Fruit fly (Drosophila melanogaster) Kc167 (cell line): ENCODE data around the gene CG15812.

ENCODE experiments used
- Sin3A ChIP-seq: fragments of >200 bp; optimal IDR thresholded peaks from 2 replicates; lab custom pipeline; 2018; ENCODE audit warnings: missing external identifiers
- h ChIP-seq: fragments of >200 bp; optimal IDR thresholded peaks from 3 replicates; lab custom pipeline; 2018; ENCODE audit warnings: missing external identifiers
- insv ChIP-seq: fragments of >200 bp; optimal IDR thresholded peaks from 3 replicates; lab custom pipeline; 2018; ENCODE audit warnings: missing external identifiers

dm6 chr3L:3179474-3179873 lies 19.7 kb downstream of the CG15812 start:
- TF ChIP-seq h, result no peak
- TF ChIP-seq insv, result no peak
- no peak for TF ChIP-seq Sin3A (lab: Kevin White, UChicago)
